Worm (Caenorhabditis elegans): ENCODE measurements around the gene srx-131.

srx-131 gene

ce11 chrV:13850170-13850569, 4.9 kb downstream of the srx-131 start, which contains the start of gene hpx-2:
Gene hpx-2, plus strand, starts transcription at chrV:13850470.
- TF ChIP-seq nhr-23 (tag; optimal IDR thresholded peaks at IDR 0.05), result no peak
- TF ChIP-seq sem-4 (tag; optimal IDR thresholded peaks at IDR 0.05), result no peak
- TF ChIP-seq sma-3 (GFP tag; optimal IDR thresholded peaks at IDR 0.05), result no peak
- no peak for TF ChIP-seq nhr-11 (tag; optimal IDR thresholded peaks at IDR 0.05)
- no peak for TF ChIP-seq unc-55 (GFP tag; optimal IDR thresholded peaks at IDR 0.05)
- TF ChIP-seq gmeb-1 (tag; optimal IDR thresholded peaks at IDR 0.05), result no peak
- TF ChIP-seq mdl-1 (tag; optimal IDR thresholded peaks at IDR 0.05), result no peak
- TF ChIP-seq nhr-6 (tag; optimal IDR thresholded peaks at IDR 0.05), result no peak

- TF ChIP-seq F13H6.1 (tag; optimal IDR thresholded peaks at IDR 0.05) (peak; percentile 10), nhr-25 (tag; optimal IDR thresholded peaks at IDR 0.05) (no peak)
Measured at ce11 chrV:13854306-13854705, 9.1 kb downstream of the srx-131 start, which contains the start of gene ttr-21. Gene ttr-21, minus strand, starts transcription at chrV:13854405.

- no peak for TF ChIP-seq unc-62 (GFP tag; optimal IDR thresholded peaks at IDR 0.05)
- no peak for TF ChIP-seq nhr-6 (tag; optimal IDR thresholded peaks at IDR 0.05)
- TF ChIP-seq sem-4 (tag; optimal IDR thresholded peaks at IDR 0.05), result no peak
- no peak for TF ChIP-seq lsy-2 (tag; optimal IDR thresholded peaks at IDR 0.05)
- no peak for TF ChIP-seq alr-1 (tag; optimal IDR thresholded peaks at IDR 0.05)
- TF ChIP-seq ztf-11 (tag; optimal IDR thresholded peaks at IDR 0.05), result no peak
- no peak for TF ChIP-seq ztf-4 (tag; optimal IDR thresholded peaks at IDR 0.05)
- no peak for TF ChIP-seq nhr-237 (tag; optimal IDR thresholded peaks at IDR 0.05)
- TF ChIP-seq ceh-82 (tag; optimal IDR thresholded peaks at IDR 0.05), result no peak
- no peak for TF ChIP-seq ZK546.5 (tag; optimal IDR thresholded peaks at IDR 0.05)
Measured at ce11 chrV:13856376-13856775, 11.1 kb downstream of the srx-131 start, which contains the start of gene srx-134. Gene srx-134, minus strand, starts transcription at chrV:13856476.

ce11 chrV:13857132-13857531, 11.9 kb downstream of the srx-131 start, which contains the start of gene srx-136:
Gene srx-136, plus strand, starts transcription at chrV:13857432.
- TF ChIP-seq ama-1 (optimal IDR thresholded peaks at IDR 0.05), result no peak
- no peak for TF ChIP-seq zag-1 (tag; optimal IDR thresholded peaks at IDR 0.05)
- no peak for TF ChIP-seq unc-55 (GFP tag; optimal IDR thresholded peaks at IDR 0.05)
- TF ChIP-seq nhr-12 (tag; optimal IDR thresholded peaks at IDR 0.05), result no peak
- no peak for TF ChIP-seq F13H6.1 (tag; optimal IDR thresholded peaks at IDR 0.05)
- no peak for TF ChIP-seq sma-9 (GFP tag; optimal IDR thresholded peaks at IDR 0.05)
- TF ChIP-seq sma-9 (tag; optimal IDR thresholded peaks at IDR 0.05), result no peak
- TF ChIP-seq alr-1 (tag; optimal IDR thresholded peaks at IDR 0.05), result no peak
- no peak for TF ChIP-seq mbf-1 (tag; optimal IDR thresholded peaks at IDR 0.05)
- TF ChIP-seq mab-5 (tag; optimal IDR thresholded peaks at IDR 0.05), result no peak
- no peak for TF ChIP-seq egl-27 (tag; optimal IDR thresholded peaks at IDR 0.05)
- TF ChIP-seq lin-11 (tag; optimal IDR thresholded peaks at IDR 0.05), result no peak
- TF ChIP-seq nhr-25 (tag; optimal IDR thresholded peaks at IDR 0.05), result no peak
- TF ChIP-seq nhr-6 (tag; optimal IDR thresholded peaks at IDR 0.05), result no peak
- no peak for TF ChIP-seq mdl-1 (tag; optimal IDR thresholded peaks at IDR 0.05)
- TF ChIP-seq unc-39 (tag; optimal IDR thresholded peaks at IDR 0.05), result no peak
- TF ChIP-seq fos-1 (tag; optimal IDR thresholded peaks at IDR 0.05), result no peak
- no peak for TF ChIP-seq crh-2 (tag; optimal IDR thresholded peaks at IDR 0.05)

ce11 chrV:13858906-13859305, 13.7 kb downstream of the srx-131 start, which contains the start of gene srx-135:
Gene srx-135, plus strand, starts transcription at chrV:13859206.
- TF ChIP-seq egl-27 (tag; optimal IDR thresholded peaks at IDR 0.05), result no peak
- TF ChIP-seq ztf-4 (tag; optimal IDR thresholded peaks at IDR 0.05), result no peak
- no peak for TF ChIP-seq lin-13 (GFP tag; optimal IDR thresholded peaks at IDR 0.05)
- no peak for TF ChIP-seq lsy-2 (tag; optimal IDR thresholded peaks at IDR 0.05)
- no peak for TF ChIP-seq unc-55 (GFP tag; optimal IDR thresholded peaks at IDR 0.05)
- TF ChIP-seq nhr-77 (tag; optimal IDR thresholded peaks at IDR 0.05), result no peak
- no peak for TF ChIP-seq crh-2 (tag; optimal IDR thresholded peaks at IDR 0.05)
- no peak for TF ChIP-seq R02D3.7 (tag; optimal IDR thresholded peaks at IDR 0.05)
- no peak for TF ChIP-seq mbf-1 (tag; optimal IDR thresholded peaks at IDR 0.05)
- no peak for TF ChIP-seq aly-2 (tag; optimal IDR thresholded peaks at IDR 0.05)
- no peak for TF ChIP-seq mdl-1 (tag; optimal IDR thresholded peaks at IDR 0.05)
- TF ChIP-seq unc-39 (tag; optimal IDR thresholded peaks at IDR 0.05), result no peak

- TF ChIP-seq peb-1 (tag; optimal IDR thresholded peaks at IDR 0.05) (no peak), nhr-129 (tag; optimal IDR thresholded peaks at IDR 0.05) (no peak), nhr-25 (tag; optimal IDR thresholded peaks at IDR 0.05) (no peak), snpc-4 (tag; optimal IDR thresholded peaks at IDR 0.05) (no peak), ZK546.5 (tag; optimal IDR thresholded peaks at IDR 0.05) (no peak), F13H6.1 (tag; optimal IDR thresholded peaks at IDR 0.05) (no peak), nhr-12 (tag; optimal IDR thresholded peaks at IDR 0.05) (no peak), ztf-4 (tag; optimal IDR thresholded peaks at IDR 0.05) (no peak), gmeb-1 (tag; optimal IDR thresholded peaks at IDR 0.05) (no peak), sma-3 (GFP tag; optimal IDR thresholded peaks at IDR 0.05) (no peak), unc-55 (GFP tag; optimal IDR thresholded peaks at IDR 0.05) (no peak), lin-11 (tag; optimal IDR thresholded peaks at IDR 0.05) (no peak), elt-1 (tag; optimal IDR thresholded peaks at IDR 0.05) (no peak), nhr-6 (tag; optimal IDR thresholded peaks at IDR 0.05) (no peak), nhr-21 (tag; optimal IDR thresholded peaks at IDR 0.05) (no peak), nhr-77 (tag; optimal IDR thresholded peaks at IDR 0.05) (no peak), unc-62 (GFP tag; optimal IDR thresholded peaks at IDR 0.05) (no peak), nhr-10 (tag; optimal IDR thresholded peaks at IDR 0.05) (no peak)
Measured at ce11 chrV:13862505-13862904, 17.3 kb downstream of the srx-131 start, which contains the start of gene srx-137. Gene srx-137, plus strand, starts transcription at chrV:13862805.
